Fruit fly (Drosophila melanogaster) whole organism, embryonic: Measurements from ENCODE around the gene heix.

Experiments used
- Asciz ChIP-seq: fragments of 200-800 bp; sonication (Bioruptor generic); optimal IDR thresholded peaks from 2 replicates; lab custom pipeline; 2017; ENCODE audit warnings: missing biosample characterization, mild to moderate bottlenecking, missing genetic modification characterization, missing genetic modification reagents
- BtbVII ChIP-seq: fragments of 200-800 bp; sonication (Bioruptor generic); optimal IDR thresholded peaks from 3 replicates; lab custom pipeline; 2017; ENCODE audit warnings: missing biosample characterization, mild to moderate bottlenecking, missing genetic modification characterization
- CG10321 ChIP-seq: fragments of 200-800 bp; sonication (Bioruptor generic); IDR thresholded peaks from 2 replicates; pipeline ENCODE4 v1.3.6; 2022; ENCODE audit warnings: missing biosample characterization, missing genetic modification characterization
- CG11456 ChIP-seq: fragments of 200-800 bp; sonication (Bioruptor generic); IDR thresholded peaks from 3 replicates; pipeline ENCODE4 v1.3.6; 2022; ENCODE audit warnings: missing biosample characterization, missing genetic modification characterization
- CG12219 ChIP-seq: fragments of 200-800 bp; sonication (Bioruptor generic); optimal IDR thresholded peaks from 3 replicates; lab custom pipeline; 2018; ENCODE audit warnings: missing biosample characterization, mild to moderate bottlenecking, missing genetic modification characterization
- CG17802 ChIP-seq: fragments of 200-800 bp; sonication (Bioruptor generic); optimal IDR thresholded peaks from 2 replicates; lab custom pipeline; 2018; ENCODE audit warnings: missing biosample characterization, mild to moderate bottlenecking, missing genetic modification characterization, moderate library complexity
- CG1832 ChIP-seq: fragments of 200-800 bp; sonication (Bioruptor generic); optimal IDR thresholded peaks from 2 replicates; lab custom pipeline; 2017; ENCODE audit warnings: missing biosample characterization, mild to moderate bottlenecking, missing genetic modification characterization, inconsistent platforms
- CG2199 ChIP-seq: fragments of 200-800 bp; sonication (Bioruptor generic); IDR thresholded peaks from 3 replicates; pipeline ENCODE4 v1.3.6; 2022; ENCODE audit warnings: missing biosample characterization, missing genetic modification characterization
- CG2202 ChIP-seq: fragments of 200-800 bp; sonication (Bioruptor generic); optimal IDR thresholded peaks from 2 replicates; lab custom pipeline; 2018; ENCODE audit warnings: missing biosample characterization, mild to moderate bottlenecking, missing genetic modification characterization
- CG2678 ChIP-seq: fragments of 200-800 bp; sonication (Bioruptor generic); optimal IDR thresholded peaks from 3 replicates; lab custom pipeline; 2019; ENCODE audit warnings: missing biosample characterization, mild to moderate bottlenecking, missing genetic modification characterization, moderate library complexity
- CG3065 ChIP-seq: fragments of 200-800 bp; sonication (Bioruptor generic); optimal IDR thresholded peaks from 2 replicates; lab custom pipeline; 2016; ENCODE audit warnings: missing biosample characterization, missing genetic modification characterization
- CG4404 ChIP-seq: fragments of 200-800 bp; sonication (Bioruptor generic); IDR thresholded peaks from 2 replicates; pipeline ENCODE4 v1.3.6; 2022; ENCODE audit warnings: missing biosample characterization, missing genetic modification characterization
- CG5180 ChIP-seq: fragments of 200-800 bp; sonication (Bioruptor generic); optimal IDR thresholded peaks from 3 replicates; lab custom pipeline; 2017; ENCODE audit warnings: missing biosample characterization, missing genetic modification characterization, mild to moderate bottlenecking, moderate library complexity, missing genetic modification reagents
- CG9437 ChIP-seq: fragments of 200-800 bp; sonication (Bioruptor generic); optimal IDR thresholded peaks from 2 replicates; lab custom pipeline; 2018; ENCODE audit warnings: missing biosample characterization, mild to moderate bottlenecking, missing genetic modification characterization
- D19A ChIP-seq: fragments of 200-800 bp; optimal IDR thresholded peaks from 3 replicates; lab custom pipeline; 2019; ENCODE audit warnings: missing biosample characterization, mild to moderate bottlenecking, missing genetic modification characterization, moderate library complexity
- Elba2 ChIP-seq: fragments of 200-800 bp; sonication (Bioruptor generic); optimal IDR thresholded peaks from 3 replicates; lab custom pipeline; 2016; ENCODE audit warnings: missing biosample characterization, missing genetic modification characterization
- Ets65A ChIP-seq: fragments of 200-800 bp; sonication (Bioruptor generic); peaks from one replicate; lab custom pipeline; 2016; ENCODE audit warnings: missing biosample characterization, missing genetic modification characterization
- HLH3B ChIP-seq: fragments of 200-800 bp; sonication (Bioruptor generic); IDR thresholded peaks from 2 replicates; pipeline ENCODE4 v1.3.6; 2022; ENCODE audit warnings: missing biosample characterization, missing genetic modification characterization
- Hr3 ChIP-seq: fragments of 200-800 bp; sonication (Bioruptor generic); optimal IDR thresholded peaks from 3 replicates; lab custom pipeline; 2016; ENCODE audit warnings: missing biosample characterization, missing genetic modification characterization
- Hsf ChIP-seq: fragments of 200-800 bp; sonication (Bioruptor generic); optimal IDR thresholded peaks from 3 replicates; lab custom pipeline; 2016; ENCODE audit warnings: missing biosample characterization, missing genetic modification characterization
- Med ChIP-seq: fragments of 200-800 bp; sonication (Bioruptor generic); peaks from one replicate; lab custom pipeline; 2016; ENCODE audit warnings: missing biosample characterization, missing genetic modification characterization, mild to moderate bottlenecking, inconsistent platforms, moderate library complexity
- Pdp1 ChIP-seq, 2 experiments: fragments of 200-800 bp; sonication (Bioruptor generic); optimal IDR thresholded peaks; 3 replicates each; lab custom pipeline; 2016; ENCODE audit warnings: missing biosample characterization in 2 of 2, missing genetic modification characterization in 2 of 2, mild to moderate bottlenecking in 1 of 2, moderate library complexity in 1 of 2
- aop ChIP-seq: fragments of 200-800 bp; sonication (Bioruptor generic); IDR thresholded peaks from 2 replicates; pipeline ENCODE4 v1.3.6; 2022; ENCODE audit warnings: missing biosample characterization, missing genetic modification characterization
- bsh ChIP-seq, 2 experiments: fragments of 200-800 bp; sonication (Bioruptor generic); optimal IDR thresholded peaks; 2 replicates each; lab custom pipeline; 2017 to 2018; ENCODE audit warnings: mild to moderate bottlenecking in 2 of 2, missing biosample characterization in 2 of 2, missing genetic modification characterization in 2 of 2, moderate library complexity in 1 of 2
- chinmo ChIP-seq: fragments of 200-800 bp; sonication (Bioruptor generic); IDR thresholded peaks from 4 replicates; pipeline ENCODE4 v1.3.6; 2022; ENCODE audit warnings: missing biosample characterization, missing genetic modification characterization; ENCODE audit not compliant: partially characterized antibody
- ci ChIP-seq: fragments of 200-800 bp; sonication (Bioruptor generic); IDR thresholded peaks from 3 replicates; pipeline ENCODE4 v1.3.6; 2022; ENCODE audit warnings: missing biosample characterization, missing genetic modification characterization
- crol ChIP-seq: fragments of 200-800 bp; sonication (Bioruptor generic); IDR thresholded peaks from 2 replicates; pipeline ENCODE4 v1.3.6; 2022; ENCODE audit warnings: missing biosample characterization, missing genetic modification characterization
- cwo ChIP-seq: fragments of 200-800 bp; sonication (Bioruptor generic); optimal IDR thresholded peaks from 3 replicates; lab custom pipeline; 2017; ENCODE audit warnings: missing biosample characterization, missing genetic modification characterization, mild to moderate bottlenecking, moderate library complexity, missing genetic modification reagents
- dimm ChIP-seq: fragments of 200-800 bp; sonication (Bioruptor generic); IDR thresholded peaks from 2 replicates; pipeline ENCODE4 v1.3.6; 2022; ENCODE audit warnings: missing biosample characterization, missing genetic modification characterization
- emc ChIP-seq: fragments of 200-800 bp; sonication (Bioruptor generic); optimal IDR thresholded peaks from 2 replicates; lab custom pipeline; 2016; ENCODE audit warnings: missing biosample characterization, missing genetic modification characterization
- gcm2 ChIP-seq: fragments of 200-800 bp; sonication (Bioruptor generic); optimal IDR thresholded peaks from 2 replicates; lab custom pipeline; 2016; ENCODE audit warnings: missing biosample characterization, missing genetic modification characterization
- gem ChIP-seq: fragments of 200-800 bp; sonication (Bioruptor generic); optimal IDR thresholded peaks from 2 replicates; lab custom pipeline; 2019; ENCODE audit warnings: missing biosample characterization, mild to moderate bottlenecking, missing genetic modification characterization, moderate library complexity
- jumu ChIP-seq: fragments of 200-800 bp; sonication (Bioruptor generic); optimal IDR thresholded peaks from 3 replicates; lab custom pipeline; 2016; ENCODE audit warnings: missing biosample characterization, missing genetic modification characterization
- ken ChIP-seq: fragments of 200-800 bp; sonication (Bioruptor generic); IDR thresholded peaks from 3 replicates; pipeline ENCODE4 v1.3.6; 2022; ENCODE audit warnings: missing biosample characterization, missing genetic modification characterization
- lab ChIP-seq: fragments of 200-800 bp; sonication (Bioruptor generic); optimal IDR thresholded peaks from 3 replicates; lab custom pipeline; 2017; ENCODE audit warnings: missing biosample characterization, missing genetic modification characterization, mild to moderate bottlenecking, moderate library complexity, missing genetic modification reagents
- mld ChIP-seq: fragments of 200-800 bp; sonication (Bioruptor generic); IDR thresholded peaks from 3 replicates; pipeline ENCODE4 v1.3.6; 2022; ENCODE audit warnings: missing biosample characterization, missing genetic modification characterization; ENCODE audit not compliant: partially characterized antibody
- phol ChIP-seq: fragments of 200-800 bp; sonication (Bioruptor generic); optimal IDR thresholded peaks from 3 replicates; lab custom pipeline; 2018; ENCODE audit warnings: missing biosample characterization, mild to moderate bottlenecking, missing genetic modification characterization, moderate library complexity
- ranshi ChIP-seq: fragments of 200-800 bp; sonication (Bioruptor generic); IDR thresholded peaks from 2 replicates; pipeline ENCODE4 v1.3.6; 2022; ENCODE audit warnings: missing biosample characterization, missing genetic modification characterization
- repo ChIP-seq: fragments of 200-800 bp; sonication (Bioruptor generic); optimal IDR thresholded peaks from 2 replicates; lab custom pipeline; 2016; ENCODE audit warnings: missing biosample characterization, missing genetic modification characterization
- seq ChIP-seq: fragments of 200-800 bp; sonication (Bioruptor generic); IDR thresholded peaks from 2 replicates; pipeline ENCODE4 v1.3.6; 2022; ENCODE audit warnings: missing biosample characterization, missing genetic modification characterization
- sr ChIP-seq: fragments of 200-800 bp; sonication (Bioruptor generic); IDR thresholded peaks from 3 replicates; pipeline ENCODE4 v1.3.6; 2022; ENCODE audit warnings: missing biosample characterization, missing genetic modification characterization
- stc ChIP-seq: fragments of 200-800 bp; sonication (Bioruptor generic); IDR thresholded peaks from 2 replicates; pipeline ENCODE4 v1.3.6; 2022; ENCODE audit warnings: missing biosample characterization, missing genetic modification characterization
- stwl ChIP-seq: fragments of 200-800 bp; sonication (Bioruptor generic); optimal IDR thresholded peaks from 3 replicates; lab custom pipeline; 2018; ENCODE audit warnings: missing biosample characterization, mild to moderate bottlenecking, missing genetic modification characterization, moderate library complexity
- unpg ChIP-seq: fragments of 200-800 bp; sonication (Bioruptor generic); optimal IDR thresholded peaks from 3 replicates; lab custom pipeline; 2018; ENCODE audit warnings: missing biosample characterization, mild to moderate bottlenecking, missing genetic modification characterization, moderate library complexity

heix gene

dm6 chr2L:16317777-16318610 lies 18.3 kb upstream of the heix start (continued):
- TF ChIP-seq CG4404 = no peak
- no peak for TF ChIP-seq Elba2 (GFP tag; lab: Kevin White, UChicago)
- no peak for TF ChIP-seq gcm2 (GFP tag; lab: Kevin White, UChicago)
- no peak for TF ChIP-seq CG1832
- TF ChIP-seq ken (GFP tag; lab: Robert Waterston, UW) = 0 out of 3 replicates have a peak, but pooled peaks have one; percentile 13
- TF ChIP-seq CG17802 (tag; lab: Kevin White, UChicago) = no peak
- no peak for TF ChIP-seq CG12219
- no peak for TF ChIP-seq CG9437
- no peak for TF ChIP-seq aop
- no peak for TF ChIP-seq stwl
- peak; percentile 65 for TF ChIP-seq CG5180
- peak; percentile 50 for TF ChIP-seq unpg (GFP tag; lab: Kevin White, UChicago)
- peak; percentile 85 for TF ChIP-seq Med
- TF ChIP-seq phol = no peak
- no peak for TF ChIP-seq emc (GFP tag; lab: Kevin White, UChicago)
- peak; percentile 64 for TF ChIP-seq CG2678 (tag; lab: Kevin White, UChicago)

- TF ChIP-seq seq (GFP tag; lab: Robert Waterston, UW) (0 out of 2 replicates have a peak, but pooled peaks have one; percentile 18), Asciz (GFP tag; lab: Kevin White, UChicago) (no peak), crol (GFP tag; lab: Robert Waterston, UW) (0 out of 2 replicates have a peak, but pooled peaks have one; percentile 50), Med (peak; percentile 52), sr (GFP tag; lab: Robert Waterston, UW) (0 out of 3 replicates have a peak, but pooled peaks have one; percentile 25), ci (0 out of 3 replicates have a peak, but pooled peaks have one; percentile 23), lab (GFP tag; lab: Kevin White, UChicago) (peak; percentile 1), Hsf (GFP tag; lab: Kevin White, UChicago) (no peak), jumu (GFP tag; lab: Kevin White, UChicago) (no peak), CG10321 (no peak), HLH3B (0 out of 2 replicates have a peak, but pooled peaks have one; percentile 16), repo (no peak), dimm (GFP tag; lab: Robert Waterston, UW) (no peak), mld (GFP tag; lab: Robert Waterston, UW) (no peak), Ets65A (peak; percentile 17)
Observed at dm6 chr2L:16317131-16317530, 17.5 kb upstream of the heix start.

- TF ChIP-seq chinmo (GFP tag; lab: Robert Waterston, UW) (0 out of 4 replicates have a peak, but pooled peaks have one; percentile 17), CG2199 (GFP tag; lab: Robert Waterston, UW) (0 out of 3 replicates have a peak, but pooled peaks have one; percentile 50), Med (peak; percentile 64), gem (no peak)
Observed at dm6 chr2L:16316410-16316809, 16.8 kb upstream of the heix start.

- TF ChIP-seq stc (GFP tag; lab: Robert Waterston, UW) (no peak), ranshi (GFP tag; lab: Robert Waterston, UW) (no peak), Hr3 (GFP tag; lab: Kevin White, UChicago) (no peak), D19A (tag; lab: Kevin White, UChicago) (no peak), CG2202 (tag; lab: Kevin White, UChicago) (no peak), CG3065 (no peak), CG11456 (GFP tag; lab: Robert Waterston, UW) (no peak), bsh (GFP tag; optimal IDR thresholded peaks at IDR 0.05; lab: Kevin White, UChicago) (no peak), BtbVII (GFP tag; lab: Kevin White, UChicago) (peak; percentile 12), cwo (peak; percentile 77), Pdp1 (GFP tag; optimal IDR thresholded peaks at IDR 0.05; lab: Kevin White, UChicago) (no peak), Med (peak; percentile 50)
Observed at dm6 chr2L:16315844-16316243, 16.2 kb upstream of the heix start.
